Fruit fly (Drosophila melanogaster) whole organism, adult: Measurements from ENCODE around the gene scyl.

Source experiments
- CG11617 ChIP-seq: fragments of 200-800 bp; sonication (Bioruptor generic); optimal IDR thresholded peaks from 2 replicates; lab custom pipeline; 2017; ENCODE audit warnings: mild to moderate bottlenecking, missing biosample characterization, missing genetic modification reagents, missing genetic modification characterization
- CG12768 ChIP-seq: fragments of 200-800 bp; sonication (Bioruptor generic); optimal IDR thresholded peaks from 2 replicates; lab custom pipeline; 2017; ENCODE audit warnings: missing biosample characterization, missing genetic modification characterization, mild to moderate bottlenecking, moderate library complexity, missing genetic modification reagents
- CG14711 ChIP-seq: fragments of 200-800 bp; sonication (Bioruptor generic); optimal IDR thresholded peaks from 2 replicates; lab custom pipeline; 2018; ENCODE audit warnings: missing biosample characterization, mild to moderate bottlenecking, missing genetic modification characterization, moderate library complexity
- CG1620 ChIP-seq: fragments of 200-800 bp; sonication (Bioruptor generic); optimal IDR thresholded peaks from 2 replicates; lab custom pipeline; 2016; ENCODE audit warnings: missing biosample characterization, missing genetic modification characterization
- CG33017 ChIP-seq: fragments of 200-800 bp; sonication (Bioruptor generic); optimal IDR thresholded peaks from 2 replicates; lab custom pipeline; 2018; ENCODE audit warnings: missing biosample characterization, mild to moderate bottlenecking, missing genetic modification characterization, moderate library complexity
- CG5204 ChIP-seq: fragments of 200-800 bp; sonication (Bioruptor generic); optimal IDR thresholded peaks from 2 replicates; lab custom pipeline; 2016; ENCODE audit warnings: missing biosample characterization, missing genetic modification characterization
- CG7045 ChIP-seq: fragments of 200-800 bp; sonication (Bioruptor generic); optimal IDR thresholded peaks from 2 replicates; lab custom pipeline; 2017; ENCODE audit warnings: missing biosample characterization, mild to moderate bottlenecking, missing genetic modification characterization
- CG7101 ChIP-seq: fragments of 200-800 bp; sonication (Bioruptor generic); optimal IDR thresholded peaks from 2 replicates; lab custom pipeline; 2018; ENCODE audit warnings: missing biosample characterization, mild to moderate bottlenecking, missing genetic modification characterization, moderate library complexity
- Clk ChIP-seq: fragments of 200-800 bp; sonication (Bioruptor generic); optimal IDR thresholded peaks from 2 replicates; lab custom pipeline; 2017; ENCODE audit warnings: missing biosample characterization, missing genetic modification characterization
- Crg-1 ChIP-seq: fragments of 200-800 bp; sonication (Bioruptor generic); optimal IDR thresholded peaks from 2 replicates; lab custom pipeline; 2016; ENCODE audit warnings: missing biosample characterization, missing genetic modification characterization
- Hr96 ChIP-seq: fragments of 200-800 bp; sonication (Bioruptor generic); optimal IDR thresholded peaks from 2 replicates; lab custom pipeline; 2016; ENCODE audit warnings: missing biosample characterization, missing genetic modification characterization
- Mnt ChIP-seq: fragments of 200-800 bp; sonication (Bioruptor generic); optimal IDR thresholded peaks from 2 replicates; lab custom pipeline; 2016; ENCODE audit warnings: missing biosample characterization, mild to moderate bottlenecking, missing genetic modification characterization
- bab1 ChIP-seq: fragments of 200-800 bp; sonication (Bioruptor generic); optimal IDR thresholded peaks from 3 replicates; lab custom pipeline; 2019; ENCODE audit warnings: missing biosample characterization, mild to moderate bottlenecking, missing genetic modification characterization, moderate library complexity
- cic ChIP-seq: fragments of 200-800 bp; sonication (Bioruptor generic); optimal IDR thresholded peaks from 2 replicates; lab custom pipeline; 2017; ENCODE audit warnings: missing biosample characterization, mild to moderate bottlenecking, missing genetic modification characterization, moderate library complexity
- cnc ChIP-seq, 2 experiments: fragments of >200 bp; optimal IDR thresholded peaks; 2 replicates each; lab custom pipeline; 2017
- kay ChIP-seq: fragments of 200-800 bp; sonication (Bioruptor generic); peaks from one replicate; lab custom pipeline; 2016; ENCODE audit warnings: missing biosample characterization, missing genetic modification characterization, borderline replicate concordance
- pad ChIP-seq: fragments of 200-800 bp; sonication (Bioruptor generic); optimal IDR thresholded peaks from 3 replicates; lab custom pipeline; 2017; ENCODE audit warnings: missing biosample characterization, missing genetic modification characterization, mild to moderate bottlenecking, moderate library complexity, missing genetic modification reagents
- tj ChIP-seq: fragments of 200-800 bp; sonication (Bioruptor generic); optimal IDR thresholded peaks from 3 replicates; lab custom pipeline; 2017; ENCODE audit warnings: missing biosample characterization, mild to moderate bottlenecking, missing genetic modification characterization, moderate library complexity
- toe ChIP-seq: fragments of 200-800 bp; sonication (Bioruptor generic); optimal IDR thresholded peaks from 2 replicates; lab custom pipeline; 2016; ENCODE audit warnings: missing biosample characterization, missing genetic modification characterization

The scyl gene

DNA sequence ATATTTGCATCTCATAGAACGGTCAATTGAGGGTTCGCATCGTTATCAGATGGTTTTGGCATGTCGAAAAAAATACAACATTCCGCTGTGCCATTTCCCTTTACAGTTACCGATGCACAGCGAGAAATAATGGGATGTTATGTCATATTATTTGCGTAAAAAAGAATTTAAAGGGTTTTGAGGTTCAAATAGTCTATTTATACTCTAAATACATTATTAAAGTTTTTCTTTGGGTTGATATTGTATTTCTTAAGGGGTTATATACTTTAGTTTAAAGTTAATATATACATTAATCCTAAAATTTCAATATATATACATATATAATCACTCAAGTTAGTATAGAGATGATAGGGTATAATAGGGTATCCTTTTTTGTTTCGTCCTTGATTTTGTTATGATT is 50.8 kb downstream of the scyl start:
- no peak for TF ChIP-seq bab1
- no peak for TF ChIP-seq pad (GFP tag; lab: Kevin White, UChicago)
- TF ChIP-seq CG12768 (GFP tag; lab: Kevin White, UChicago): no peak
- no peak for TF ChIP-seq cnc (optimal IDR thresholded peaks at IDR 0.05; lab: Kevin White, UChicago)
- no peak for TF ChIP-seq Hr96 (GFP tag; lab: Kevin White, UChicago)
- TF ChIP-seq CG11617 (GFP tag; lab: Kevin White, UChicago): no peak
- TF ChIP-seq CG1620 (GFP tag; lab: Kevin White, UChicago): no peak
- TF ChIP-seq CG7045 (GFP tag; lab: Kevin White, UChicago): no peak
- no peak for TF ChIP-seq tj (GFP tag; lab: Kevin White, UChicago)

DNA sequence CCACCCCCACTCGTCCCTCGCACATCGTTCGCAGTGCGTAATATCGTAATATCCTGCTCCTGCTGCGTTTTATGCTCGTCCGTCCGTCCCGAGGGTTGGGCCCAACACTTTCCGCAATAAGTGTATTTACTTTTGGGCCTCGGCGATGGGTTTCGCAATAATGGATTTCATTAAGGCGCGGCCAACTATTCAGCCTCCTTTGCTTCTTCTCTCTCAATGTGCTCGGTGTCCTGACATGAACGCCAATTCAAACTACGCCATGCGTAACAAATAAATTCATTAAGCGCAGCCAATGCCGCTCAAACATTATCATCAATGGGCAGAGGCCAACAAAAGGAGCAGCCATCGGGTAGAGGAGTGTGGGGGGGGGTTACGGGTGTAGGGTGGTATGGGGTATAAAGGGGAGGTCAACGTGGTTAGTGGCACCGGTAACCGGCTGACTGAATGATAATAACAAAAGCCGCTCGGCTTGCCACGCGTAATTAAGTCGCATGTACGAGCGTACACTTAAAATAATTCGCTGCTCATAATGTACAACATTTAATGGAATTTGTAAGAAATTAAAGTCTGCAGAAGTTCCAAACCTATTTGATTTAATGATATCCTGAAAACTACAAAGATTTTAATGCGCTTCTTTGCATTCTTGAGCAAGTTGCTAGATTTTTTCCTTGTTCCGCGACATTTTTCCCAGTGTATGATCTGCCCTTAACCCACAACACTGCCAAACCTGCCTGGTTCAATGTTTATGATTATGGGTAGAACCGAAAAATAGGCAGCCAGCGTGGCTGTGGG is 51.5 kb downstream of the scyl start:
- TF ChIP-seq kay (GFP tag; lab: Kevin White, UChicago) (no peak), tj (GFP tag; lab: Kevin White, UChicago) (no peak), Mnt (GFP tag; lab: Kevin White, UChicago) (no peak), CG11617 (GFP tag; lab: Kevin White, UChicago) (no peak), cic (GFP tag; lab: Kevin White, UChicago) (no peak), Crg-1 (GFP tag; lab: Kevin White, UChicago) (no peak), CG33017 (no peak), Clk (GFP tag; lab: Kevin White, UChicago) (no peak), CG5204 (GFP tag; lab: Kevin White, UChicago) (no peak), bab1 (no peak), CG12768 (GFP tag; lab: Kevin White, UChicago) (no peak), Hr96 (GFP tag; lab: Kevin White, UChicago) (no peak), CG7101 (tag; lab: Kevin White, UChicago) (no peak), toe (no peak), CG7045 (GFP tag; lab: Kevin White, UChicago) (no peak)

DNA sequence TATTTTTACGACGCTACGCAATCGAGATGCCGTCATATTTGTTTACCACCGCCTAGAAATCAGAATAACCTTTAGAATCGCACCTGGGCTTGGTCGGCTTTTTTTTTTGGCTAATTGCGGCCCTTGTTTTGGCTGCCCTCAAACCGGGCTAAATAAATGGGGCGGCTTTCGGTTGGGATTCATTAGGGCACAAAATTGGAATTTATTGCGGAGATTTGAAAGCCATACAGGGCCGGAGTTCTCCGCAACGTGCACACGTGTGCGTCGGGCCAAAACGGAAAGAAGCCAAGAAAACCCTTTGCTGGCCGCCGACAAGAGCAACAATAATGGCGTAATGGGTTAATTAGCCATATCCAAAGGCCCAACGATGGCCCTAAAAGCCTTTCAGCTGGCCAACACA is 53.2 kb downstream of the scyl start:
- TF ChIP-seq Hr96 (GFP tag; lab: Kevin White, UChicago): no peak
- no peak for TF ChIP-seq CG14711
- TF ChIP-seq pad (GFP tag; lab: Kevin White, UChicago): no peak
- no peak for TF ChIP-seq tj (GFP tag; lab: Kevin White, UChicago)
- TF ChIP-seq CG5204 (GFP tag; lab: Kevin White, UChicago): no peak
- no peak for TF ChIP-seq cnc (optimal IDR thresholded peaks at IDR 0.05; lab: Kevin White, UChicago)
